Worm (Caenorhabditis elegans) whole organism, mixed stage, embryonic: ENCODE results near the gene Y73C8C.12.

Source experiments
- lsy-2 ChIP-seq: fragments of 150-350 bp; optimal IDR thresholded peaks from 2 replicates; lab custom pipeline; 2014; ENCODE audit warnings: missing biosample characterization, missing genetic modification characterization
- mep-1 ChIP-seq: fragments of 150-350 bp; optimal IDR thresholded peaks from 2 replicates; lab custom pipeline; 2017; ENCODE audit warnings: missing biosample characterization, missing genetic modification reagents, missing genetic modification characterization, inconsistent platforms
- nhr-12 ChIP-seq: fragments of 150-350 bp; optimal IDR thresholded peaks from 2 replicates; lab custom pipeline; 2014; ENCODE audit warnings: missing biosample characterization, missing genetic modification characterization
- pha-4 ChIP-seq: fragments of 150-350 bp; optimal IDR thresholded peaks from 2 replicates; lab custom pipeline; 2018; ENCODE audit warnings: missing biosample characterization, missing genetic modification reagents, missing genetic modification characterization
- snpc-4 ChIP-seq: fragments of 150-350 bp; optimal IDR thresholded peaks from 2 replicates; lab custom pipeline; 2014; ENCODE audit warnings: missing biosample characterization, missing genetic modification characterization
- unc-39 ChIP-seq: fragments of 150-350 bp; optimal IDR thresholded peaks from 2 replicates; lab custom pipeline; 2014; ENCODE audit warnings: missing biosample characterization, missing genetic modification characterization

ce11 chrV:3106785-3107184 lies 18.2 kb upstream of the Y73C8C.12 start:
- no peak for TF ChIP-seq unc-39 (tag; lab: Kevin White, UChicago)
- TF ChIP-seq lsy-2 (tag; lab: Kevin White, UChicago), result no peak
- TF ChIP-seq nhr-12, result no peak
- TF ChIP-seq snpc-4, result no peak
- no peak for TF ChIP-seq pha-4 (tag; lab: Kevin White, UChicago)
- TF ChIP-seq mep-1 (tag; lab: Kevin White, UChicago), result no peak
